Fruit fly (Drosophila melanogaster) whole organism, embryonic: ENCODE results near the gene Cortactin.

ENCODE experiments used
- CG10267 ChIP-seq: fragments of 200-800 bp; sonication (Bioruptor generic); optimal IDR thresholded peaks from 2 replicates; lab custom pipeline; 2018; ENCODE audit warnings: missing biosample characterization, mild to moderate bottlenecking, missing genetic modification characterization, moderate library complexity
- CG10543 ChIP-seq: fragments of 200-800 bp; sonication (Bioruptor generic); optimal IDR thresholded peaks from 3 replicates; lab custom pipeline; 2017; ENCODE audit warnings: missing biosample characterization, mild to moderate bottlenecking, missing genetic modification characterization, moderate library complexity
- CG10654 ChIP-seq: fragments of 200-800 bp; sonication (Bioruptor generic); optimal IDR thresholded peaks from 2 replicates; lab custom pipeline; 2016; ENCODE audit warnings: missing biosample characterization, missing genetic modification characterization
- CG12391 ChIP-seq: fragments of 200-800 bp; sonication (Bioruptor generic); optimal IDR thresholded peaks from 3 replicates; lab custom pipeline; 2018; ENCODE audit warnings: missing biosample characterization, mild to moderate bottlenecking, missing genetic modification characterization, moderate library complexity
- CG12744 ChIP-seq: fragments of 200-800 bp; sonication (Bioruptor generic); optimal IDR thresholded peaks from 2 replicates; lab custom pipeline; 2016; ENCODE audit warnings: missing biosample characterization, missing genetic modification characterization
- CG12942 ChIP-seq: fragments of 200-800 bp; sonication (Bioruptor generic); optimal IDR thresholded peaks from 3 replicates; lab custom pipeline; 2016; ENCODE audit warnings: missing biosample characterization, missing genetic modification characterization
- CG15696 ChIP-seq: fragments of 200-800 bp; sonication (Bioruptor generic); optimal IDR thresholded peaks from 2 replicates; lab custom pipeline; 2019; ENCODE audit warnings: missing biosample characterization, mild to moderate bottlenecking, missing genetic modification characterization, moderate library complexity
- CG1603 ChIP-seq: fragments of 200-800 bp; sonication (Bioruptor generic); optimal IDR thresholded peaks from 2 replicates; lab custom pipeline; 2019; ENCODE audit warnings: missing biosample characterization, mild to moderate bottlenecking, missing genetic modification characterization, moderate library complexity
- CG1792 ChIP-seq: fragments of 200-800 bp; sonication (Bioruptor generic); optimal IDR thresholded peaks from 2 replicates; lab custom pipeline; 2016; ENCODE audit warnings: missing biosample characterization, missing genetic modification characterization
- CG2129 ChIP-seq: fragments of 200-800 bp; sonication (Bioruptor generic); IDR thresholded peaks from 2 replicates; pipeline ENCODE4 v1.3.6; 2022; ENCODE audit warnings: missing biosample characterization, missing genetic modification characterization; ENCODE audit not compliant: partially characterized antibody
- CG2712 ChIP-seq: fragments of 200-800 bp; optimal IDR thresholded peaks from 3 replicates; lab custom pipeline; 2019; ENCODE audit warnings: missing biosample characterization, mild to moderate bottlenecking, missing genetic modification characterization, moderate library complexity
- CG32532 ChIP-seq: fragments of 200-800 bp; sonication (Bioruptor generic); IDR thresholded peaks from 2 replicates; pipeline ENCODE4 v1.3.6; 2022; ENCODE audit warnings: missing biosample characterization, missing genetic modification characterization
- CG3847 ChIP-seq: fragments of 200-800 bp; sonication (Bioruptor generic); IDR thresholded peaks from 2 replicates; pipeline ENCODE4 v1.3.6; 2022; ENCODE audit warnings: missing biosample characterization, missing genetic modification characterization
- CG4328 ChIP-seq: fragments of 200-800 bp; sonication (Bioruptor generic); optimal IDR thresholded peaks from 3 replicates; lab custom pipeline; 2017; ENCODE audit warnings: missing biosample characterization, missing genetic modification reagents, missing genetic modification characterization
- CG7556 ChIP-seq: fragments of 200-800 bp; sonication (Bioruptor generic); optimal IDR thresholded peaks from 2 replicates; lab custom pipeline; 2017; ENCODE audit warnings: missing biosample characterization, mild to moderate bottlenecking, missing genetic modification characterization
- CG8765 ChIP-seq: fragments of 200-800 bp; sonication (Bioruptor generic); IDR thresholded peaks from 2 replicates; pipeline ENCODE4 v1.3.6; 2022; ENCODE audit warnings: missing biosample characterization, missing genetic modification characterization
- CG9817 ChIP-seq: fragments of 200-800 bp; sonication (Bioruptor generic); optimal IDR thresholded peaks from 2 replicates; lab custom pipeline; 2018; ENCODE audit warnings: missing biosample characterization, mild to moderate bottlenecking, missing genetic modification characterization, moderate library complexity
- CTCF ChIP-seq: fragments of 200-800 bp; sonication (Bioruptor generic); optimal IDR thresholded peaks from 2 replicates; lab custom pipeline; 2017; ENCODE audit warnings: missing biosample characterization, mild to moderate bottlenecking, missing genetic modification characterization, moderate library complexity
- CkIIα-i1 ChIP-seq: fragments of 200-800 bp; sonication (Bioruptor generic); IDR thresholded peaks from 2 replicates; pipeline ENCODE4 v1.3.6; 2022; ENCODE audit warnings: missing biosample characterization, missing genetic modification characterization
- Dip3 ChIP-seq: fragments of 200-800 bp; sonication (Bioruptor generic); optimal IDR thresholded peaks from 3 replicates; lab custom pipeline; 2016; ENCODE audit warnings: missing biosample characterization, missing genetic modification characterization
- Hmx ChIP-seq: fragments of 200-800 bp; sonication (Bioruptor generic); optimal IDR thresholded peaks from 2 replicates; lab custom pipeline; 2016; ENCODE audit warnings: missing biosample characterization, missing genetic modification characterization
- Hr3 ChIP-seq: fragments of 200-800 bp; sonication (Bioruptor generic); optimal IDR thresholded peaks from 3 replicates; lab custom pipeline; 2016; ENCODE audit warnings: missing biosample characterization, missing genetic modification characterization
- Hr51 ChIP-seq, 2 experiments: fragments of 200-800 bp; sonication (Bioruptor generic); optimal IDR thresholded peaks; 2 replicates in 1 of 2; 3 replicates in 1 of 2; lab custom pipeline; 2016 to 2018; ENCODE audit warnings: missing biosample characterization in 2 of 2, missing genetic modification characterization in 2 of 2, mild to moderate bottlenecking in 1 of 2, moderate library complexity in 1 of 2
- Hsf ChIP-seq: fragments of 200-800 bp; sonication (Bioruptor generic); optimal IDR thresholded peaks from 3 replicates; lab custom pipeline; 2016; ENCODE audit warnings: missing biosample characterization, missing genetic modification characterization
- NfI ChIP-seq: fragments of 200-800 bp; sonication (Bioruptor generic); optimal IDR thresholded peaks from 3 replicates; lab custom pipeline; 2018; ENCODE audit warnings: missing biosample characterization, mild to moderate bottlenecking, missing genetic modification characterization, moderate library complexity
- Rfx ChIP-seq: fragments of 200-800 bp; sonication (Bioruptor generic); IDR thresholded peaks from 2 replicates; pipeline ENCODE4 v1.3.6; 2022; ENCODE audit warnings: missing biosample characterization, missing genetic modification characterization
- Ssrp ChIP-seq: fragments of 200-800 bp; sonication (Bioruptor generic); optimal IDR thresholded peaks from 2 replicates; lab custom pipeline; 2018; ENCODE audit warnings: missing biosample characterization, mild to moderate bottlenecking, missing genetic modification characterization, moderate library complexity
- Usf ChIP-seq: fragments of 200-800 bp; sonication (Bioruptor generic); optimal IDR thresholded peaks from 2 replicates; lab custom pipeline; 2017; ENCODE audit warnings: missing genotype, missing biosample characterization, missing genetic modification characterization
- Xrp1 ChIP-seq: fragments of 200-800 bp; sonication (Bioruptor generic); IDR thresholded peaks from 2 replicates; pipeline ENCODE4 v1.3.6; 2022; ENCODE audit warnings: missing biosample characterization, missing genetic modification characterization
- cas ChIP-seq: fragments of 200-800 bp; sonication (Bioruptor generic); IDR thresholded peaks from 2 replicates; pipeline ENCODE4 v1.3.6; 2022; ENCODE audit warnings: missing biosample characterization, missing genetic modification characterization
- crp ChIP-seq, 2 experiments: fragments of 200-800 bp; sonication (Bioruptor generic); optimal IDR thresholded peaks; 2 replicates in 1 of 2; 3 replicates in 1 of 2; lab custom pipeline; 2017; ENCODE audit warnings: missing biosample characterization in 2 of 2, missing genetic modification characterization in 2 of 2, mild to moderate bottlenecking in 1 of 2, moderate library complexity in 1 of 2
- da ChIP-seq: fragments of 200-800 bp; sonication (Bioruptor generic); optimal IDR thresholded peaks from 2 replicates; lab custom pipeline; 2016; ENCODE audit warnings: missing biosample characterization, missing genetic modification characterization
- ewg ChIP-seq: fragments of 200-800 bp; sonication (Bioruptor generic); optimal IDR thresholded peaks from 3 replicates; lab custom pipeline; 2017; ENCODE audit warnings: mild to moderate bottlenecking, missing biosample characterization, missing genetic modification reagents, missing genetic modification characterization
- fd3F ChIP-seq: fragments of 200-800 bp; sonication (Bioruptor generic); optimal IDR thresholded peaks from 2 replicates; lab custom pipeline; 2018; ENCODE audit warnings: missing biosample characterization, mild to moderate bottlenecking, missing genetic modification characterization, moderate library complexity
- ftz-f1 ChIP-seq: fragments of 200-800 bp; sonication (Bioruptor generic); optimal IDR thresholded peaks from 2 replicates; lab custom pipeline; 2016; ENCODE audit warnings: missing biosample characterization, missing genetic modification characterization
- hb ChIP-seq: fragments of 200-800 bp; sonication (Bioruptor generic); IDR thresholded peaks from 3 replicates; pipeline ENCODE4 v1.3.6; 2022; ENCODE audit warnings: missing biosample characterization, missing genetic modification characterization; ENCODE audit not compliant: partially characterized antibody
- hbn ChIP-seq: fragments of 200-800 bp; sonication (Bioruptor generic); IDR thresholded peaks from 2 replicates; pipeline ENCODE4 v1.3.6; 2022; ENCODE audit warnings: missing biosample characterization, missing genetic modification characterization; ENCODE audit not compliant: partially characterized antibody
- her ChIP-seq: fragments of 200-800 bp; sonication (Bioruptor generic); optimal IDR thresholded peaks from 2 replicates; lab custom pipeline; 2016; ENCODE audit warnings: missing biosample characterization, missing genetic modification characterization
- insv ChIP-seq, 2 experiments: fragments of 200-800 bp; sonication (Bioruptor generic); optimal IDR thresholded peaks; 3 replicates each; lab custom pipeline; 2016 to 2018; ENCODE audit warnings: missing biosample characterization in 2 of 2, missing genetic modification characterization in 2 of 2
- knrl ChIP-seq: fragments of 200-800 bp; sonication (Bioruptor generic); IDR thresholded peaks from 3 replicates; pipeline ENCODE4 v1.3.6; 2022; ENCODE audit warnings: missing biosample characterization, missing genetic modification characterization; ENCODE audit not compliant: partially characterized antibody
- lmd ChIP-seq: fragments of 200-800 bp; sonication (Bioruptor generic); IDR thresholded peaks from 2 replicates; pipeline ENCODE4 v1.3.6; 2022; ENCODE audit warnings: missing biosample characterization, missing genetic modification characterization
- odd ChIP-seq: fragments of 200-800 bp; sonication (Bioruptor generic); optimal IDR thresholded peaks from 2 replicates; lab custom pipeline; 2017; ENCODE audit warnings: missing biosample characterization, mild to moderate bottlenecking, missing genetic modification characterization
- p53 ChIP-seq: fragments of 200-800 bp; sonication (Bioruptor generic); optimal IDR thresholded peaks from 2 replicates; lab custom pipeline; 2016; ENCODE audit warnings: missing biosample characterization, missing genetic modification characterization
- pan ChIP-seq, 4 experiments: fragments of >200 bp in 3 of 4; fragments of 200-800 bp in 1 of 4; sonication (Bioruptor generic) in 1 of 4; optimal IDR thresholded peaks in 3 of 4; IDR thresholded peaks in 1 of 4; 2 replicates each; pipeline versions ENCODE4 v1.3.6 to Lab custom; 2017 to 2022; ENCODE audit warnings: missing biosample characterization in 2 of 4, missing genetic modification characterization in 2 of 4, mixed read lengths in 1 of 4
- scrt ChIP-seq: fragments of 200-800 bp; sonication (Bioruptor generic); optimal IDR thresholded peaks from 2 replicates; lab custom pipeline; 2018; ENCODE audit warnings: missing biosample characterization, mild to moderate bottlenecking, missing genetic modification characterization, moderate library complexity
- ssp ChIP-seq: fragments of 200-800 bp; sonication (Bioruptor generic); IDR thresholded peaks from 2 replicates; pipeline ENCODE4 v1.3.6; 2022; ENCODE audit warnings: missing biosample characterization, missing genetic modification characterization
- vfl ChIP-seq: fragments of 200-800 bp; sonication (Bioruptor generic); optimal IDR thresholded peaks from 2 replicates; lab custom pipeline; 2016; ENCODE audit warnings: missing biosample characterization, missing genetic modification characterization
- zen ChIP-seq: fragments of 200-800 bp; sonication (Bioruptor generic); optimal IDR thresholded peaks from 3 replicates; lab custom pipeline; 2018; ENCODE audit warnings: missing biosample characterization, mild to moderate bottlenecking, missing genetic modification characterization, moderate library complexity

The Cortactin gene

dm6 chr3R:21101453-21102214 lies 37.4 kb upstream of the Cortactin start, which contains the start of the genes CG7044 and Tbc1d22 (continued):
- peak; percentile 6 for TF ChIP-seq fd3F (GFP tag; lab: Kevin White, UChicago)
- TF ChIP-seq Dip3 (GFP tag; lab: Kevin White, UChicago), result peak; percentile 28
- TF ChIP-seq ewg (GFP tag; lab: Kevin White, UChicago), result peak; percentile 15
- TF ChIP-seq odd, result no peak
- TF ChIP-seq pan (optimal IDR thresholded peaks at IDR 0.05; lab: Kevin White, UChicago), result peak in 1 of 2 experiments; percentile 19
- TF ChIP-seq pan (GFP tag; optimal IDR thresholded peaks at IDR 0.05 in 1 of 2, IDR thresholded peaks at IDR 0.05 in 1 of 2), result peak in 1 of 2 experiments; percentile 33
- peak in 1 of 2 experiments; percentile 19 for TF ChIP-seq crp (GFP tag; optimal IDR thresholded peaks at IDR 0.05; lab: Kevin White, UChicago)
- TF ChIP-seq CG32532 (GFP tag; lab: Robert Waterston, UW), result peak; percentile 38
- TF ChIP-seq da (GFP tag; lab: Kevin White, UChicago), result no peak
- TF ChIP-seq CG4328 (GFP tag; lab: Kevin White, UChicago), result no peak
- no peak for TF ChIP-seq CG1603 (tag; lab: Kevin White, UChicago)
- peak; percentile 51 for TF ChIP-seq Hsf (GFP tag; lab: Kevin White, UChicago)
- peak; percentile 36; the same call in 1 of the 2 replicates for TF ChIP-seq Xrp1 (GFP tag; lab: Robert Waterston, UW)
- TF ChIP-seq Rfx, result peak; percentile 44; the same call in 1 of the 2 replicates
- no peak for TF ChIP-seq Hmx
- TF ChIP-seq CG2129, result no peak
- TF ChIP-seq cas, result no peak
- TF ChIP-seq Hr51 (GFP tag; optimal IDR thresholded peaks at IDR 0.05; lab: Kevin White, UChicago), result peak in 1 of 2 experiments; percentile 16
- TF ChIP-seq CG3847 (GFP tag; lab: Robert Waterston, UW), result peak; percentile 36; the same call in 1 of the 2 replicates
- peak; percentile 69 for TF ChIP-seq Hr3 (GFP tag; lab: Kevin White, UChicago)
- TF ChIP-seq her, result no peak
- TF ChIP-seq knrl (GFP tag; lab: Robert Waterston, UW), result peak; percentile 53; the same call in 2 of the 3 replicates
- no peak for TF ChIP-seq hb
- peak; percentile 22 for TF ChIP-seq CG10267 (tag; lab: Kevin White, UChicago)
- peak; percentile 72 for TF ChIP-seq CG2712 (tag; lab: Kevin White, UChicago)
- TF ChIP-seq CG15696 (tag; lab: Kevin White, UChicago), result peak; percentile 49
- TF ChIP-seq CG12942 (GFP tag; lab: Kevin White, UChicago), result peak; percentile 56
- no peak for TF ChIP-seq CG1792
- TF ChIP-seq scrt (GFP tag; lab: Kevin White, UChicago), result no peak
- peak; percentile 69 for TF ChIP-seq CG12391 (tag; lab: Kevin White, UChicago)
- TF ChIP-seq CG7556 (GFP tag; lab: Kevin White, UChicago), result peak; percentile 60
- TF ChIP-seq zen, result peak; percentile 24
- 0 out of 2 replicates have a peak, but pooled peaks have one; percentile 13 for TF ChIP-seq hbn (GFP tag; lab: Robert Waterston, UW)
- TF ChIP-seq vfl (GFP tag; lab: Kevin White, UChicago), result peak; percentile 26
- TF ChIP-seq insv (GFP tag; optimal IDR thresholded peaks at IDR 0.05; lab: Kevin White, UChicago), result no peak
- peak; percentile 0 for TF ChIP-seq CG10654
- no peak for TF ChIP-seq CG8765 (GFP tag; lab: Robert Waterston, UW)
- peak; percentile 45 for TF ChIP-seq Usf
- TF ChIP-seq ftz-f1 (GFP tag; lab: Kevin White, UChicago), result no peak
- TF ChIP-seq NfI (GFP tag; lab: Kevin White, UChicago), result peak; percentile 32
- TF ChIP-seq CkIIα-i1, result no peak
- peak; percentile 29 for TF ChIP-seq CG12744 (GFP tag; lab: Kevin White, UChicago)
- peak; percentile 56 for TF ChIP-seq lmd (GFP tag; lab: Robert Waterston, UW)
- TF ChIP-seq CTCF, result no peak
- no peak for TF ChIP-seq CG10543
- TF ChIP-seq Ssrp (tag; lab: Kevin White, UChicago), result peak; percentile 54
- no peak for TF ChIP-seq p53 (GFP tag; lab: Kevin White, UChicago)
- TF ChIP-seq ssp (GFP tag; lab: Robert Waterston, UW), result 0 out of 2 replicates have a peak, but pooled peaks have one; percentile 16
- peak; percentile 54 for TF ChIP-seq CG9817 (tag; lab: Kevin White, UChicago)
